Worm (Caenorhabditis elegans) whole organism, L4 larva: ENCODE measurements around the gene F43D2.3.

Source experiments
- D1046.2 ChIP-seq: fragments of 200-800 bp; sonication (Bioruptor generic); IDR thresholded peaks from 2 replicates; pipeline ENCODE4 v1.3.6; 2022; ENCODE audit warnings: missing genetic modification characterization, missing compliant biosample characterization
- F26F4.8 ChIP-seq: fragments of 200-800 bp; sonication (Bioruptor generic); conservative IDR thresholded peaks from 2 replicates; pipeline ENCODE4 v1.3.6; 2022; ENCODE audit warnings: missing genetic modification characterization, missing compliant biosample characterization
- F44E2.7 ChIP-seq: fragments of 200-800 bp; sonication (Bioruptor generic); IDR thresholded peaks from 2 replicates; pipeline ENCODE4 v2.1.2; 2022; ENCODE audit warnings: missing genetic modification characterization, missing compliant biosample characterization
- R02D3.7 ChIP-seq: fragments of 150-350 bp; sonication (generic microtip); optimal IDR thresholded peaks from 3 replicates; lab custom pipeline; 2014; ENCODE audit warnings: missing biosample characterization, missing genetic modification characterization
- Y5F2A.4 ChIP-seq: fragments of 200-800 bp; sonication (Bioruptor generic); optimal IDR thresholded peaks from 2 replicates; lab custom pipeline; 2018; ENCODE audit warnings: mild to moderate bottlenecking, missing genetic modification characterization, missing compliant biosample characterization
- ZK337.2 ChIP-seq: fragments of 200-800 bp; sonication (Bioruptor generic); IDR thresholded peaks from 2 replicates; pipeline ENCODE4 v1.3.6; 2022; ENCODE audit warnings: missing genetic modification reagents, missing genetic modification characterization, missing compliant biosample characterization
- aly-2 ChIP-seq: sonication (generic microtip); optimal IDR thresholded peaks from 2 replicates; lab custom pipeline; 2018; ENCODE audit warnings: missing biosample characterization, missing genetic modification characterization
- ama-1 ChIP-seq: fragments of 150-350 bp; optimal IDR thresholded peaks from 2 replicates; lab custom pipeline; 2014; ENCODE audit warnings: inconsistent platforms, mixed read lengths
- arid-1 ChIP-seq: fragments of 200-800 bp; sonication (Bioruptor generic); conservative IDR thresholded peaks from 2 replicates; pipeline ENCODE4 v1.3.6; 2022; ENCODE audit warnings: missing genetic modification reagents, missing genetic modification characterization, missing compliant biosample characterization
- ceh-62 ChIP-seq: sonication (generic microtip); optimal IDR thresholded peaks from 2 replicates; lab custom pipeline; 2017; ENCODE audit warnings: missing biosample characterization, missing genetic modification characterization
- ctbp-1 ChIP-seq: fragments of 200-800 bp; sonication (Bioruptor generic); IDR thresholded peaks from 2 replicates; pipeline ENCODE4 v1.3.6; 2022; ENCODE audit warnings: missing genetic modification reagents, missing genetic modification characterization, missing compliant biosample characterization
- daf-16 ChIP-seq, 3 experiments: sonication (generic microtip); optimal IDR thresholded peaks; 2 replicates each; lab custom pipeline; 2016 to 2017; ENCODE audit warnings: missing genetic modification characterization in 3 of 3, missing genetic modification reagents in 3 of 3, mild to moderate bottlenecking in 2 of 3, missing compliant biosample characterization in 2 of 3, missing biosample characterization in 1 of 3, moderate library complexity in 1 of 3
- dmd-6 ChIP-seq: fragments of 200-800 bp; sonication (Bioruptor generic); IDR thresholded peaks from 2 replicates; pipeline ENCODE4 v1.3.6; 2022; ENCODE audit warnings: missing genetic modification reagents, missing genetic modification characterization, missing compliant biosample characterization
- fkh-10 ChIP-seq: fragments of 150-350 bp; optimal IDR thresholded peaks from 2 replicates; lab custom pipeline; 2014; ENCODE audit warnings: missing biosample characterization, missing genetic modification reagents, missing genetic modification characterization
- gei-8 ChIP-seq: fragments of 200-800 bp; sonication (Bioruptor generic); optimal IDR thresholded peaks from 2 replicates; lab custom pipeline; 2018; ENCODE audit warnings: mild to moderate bottlenecking, missing genetic modification characterization, missing compliant biosample characterization
- hlh-30 ChIP-seq: sonication (generic microtip); optimal IDR thresholded peaks from 2 replicates; lab custom pipeline; 2017; ENCODE audit warnings: antibody characterized with exemption, mild to moderate bottlenecking, missing genetic modification characterization, missing compliant biosample characterization; ENCODE audit not compliant: insufficient read depth
- hmg-1.1 ChIP-seq: fragments of 200-800 bp; sonication (Bioruptor generic); IDR thresholded peaks from 2 replicates; pipeline ENCODE4 v1.3.6; 2022; ENCODE audit warnings: missing genetic modification reagents, missing genetic modification characterization, missing compliant biosample characterization
- lin-1 ChIP-seq: fragments of 200-800 bp; sonication (Bioruptor generic); IDR thresholded peaks from 2 replicates; pipeline ENCODE4 v1.3.6; 2022; ENCODE audit warnings: missing genetic modification reagents, missing genetic modification characterization, missing compliant biosample characterization
- lin-13 ChIP-seq: fragments of 150-350 bp; optimal IDR thresholded peaks from 2 replicates; lab custom pipeline; 2014; ENCODE audit warnings: missing biosample characterization, missing genetic modification reagents, missing genetic modification characterization
- lin-15B ChIP-seq: fragments of 150-350 bp; sonication (generic microtip); optimal IDR thresholded peaks from 3 replicates; lab custom pipeline; 2014; ENCODE audit warnings: missing biosample characterization, missing genetic modification characterization
- lin-29 ChIP-seq: fragments of 200-800 bp; sonication (Bioruptor generic); IDR thresholded peaks from 2 replicates; pipeline ENCODE4 v1.3.6; 2022; ENCODE audit warnings: missing genetic modification reagents, missing genetic modification characterization, missing compliant biosample characterization
- lin-39 ChIP-seq: fragments of 150-350 bp; optimal IDR thresholded peaks from 2 replicates; lab custom pipeline; 2014; ENCODE audit warnings: missing biosample characterization, missing genetic modification reagents, missing genetic modification characterization
- lsy-2 ChIP-seq, 2 experiments: fragments of 150-350 bp in 1 of 2; sonication (generic microtip) in 1 of 2; optimal IDR thresholded peaks; 2 replicates each; lab custom pipeline; 2014 to 2017; ENCODE audit warnings: missing biosample characterization in 2 of 2, missing genetic modification characterization in 2 of 2
- madf-5 ChIP-seq, 2 experiments: fragments of 200-800 bp; sonication (Bioruptor generic); IDR thresholded peaks; 2 replicates each; pipeline ENCODE4 v1.3.6; 2022; ENCODE audit warnings: missing compliant biosample characterization in 2 of 2, missing genetic modification characterization in 2 of 2
- mes-2 ChIP-seq: sonication (generic microtip); optimal IDR thresholded peaks from 2 replicates; lab custom pipeline; 2016; ENCODE audit warnings: missing genotype, mild to moderate bottlenecking, missing genetic modification characterization, missing compliant biosample characterization; ENCODE audit not compliant: poor library complexity, severe bottlenecking
- mxl-2 ChIP-seq: fragments of 200-800 bp; sonication (Bioruptor generic); conservative IDR thresholded peaks from 2 replicates; pipeline ENCODE4 v1.3.6; 2022; ENCODE audit warnings: missing genetic modification reagents, missing genetic modification characterization, missing compliant biosample characterization
- mxl-3 ChIP-seq: fragments of 200-800 bp; sonication (Bioruptor generic); optimal IDR thresholded peaks from 2 replicates; lab custom pipeline; 2018; ENCODE audit warnings: mild to moderate bottlenecking, missing genetic modification characterization, missing compliant biosample characterization
- nhr-10 ChIP-seq: fragments of 150-350 bp; optimal IDR thresholded peaks from 2 replicates; lab custom pipeline; 2014; ENCODE audit warnings: missing biosample characterization, missing genetic modification characterization
- nhr-102 ChIP-seq: sonication (generic microtip); optimal IDR thresholded peaks from 2 replicates; lab custom pipeline; 2016; ENCODE audit warnings: mild to moderate bottlenecking, missing genetic modification characterization, moderate library complexity, missing compliant biosample characterization
- nhr-237 ChIP-seq: sonication (generic microtip); optimal IDR thresholded peaks from 2 replicates; lab custom pipeline; 2017; ENCODE audit warnings: missing biosample characterization, missing genetic modification characterization
- nhr-41 ChIP-seq: fragments of 200-800 bp; sonication (Bioruptor generic); IDR thresholded peaks from 2 replicates; pipeline ENCODE4 v1.3.6; 2022; ENCODE audit warnings: missing genetic modification reagents, missing genetic modification characterization, missing compliant biosample characterization
- nhr-42 ChIP-seq: fragments of 200-800 bp; sonication (Bioruptor generic); IDR thresholded peaks from 2 replicates; pipeline ENCODE4 v1.3.6; 2022; ENCODE audit warnings: missing genetic modification characterization, missing compliant biosample characterization
- nhr-76 ChIP-seq: fragments of 150-350 bp; optimal IDR thresholded peaks from 2 replicates; lab custom pipeline; 2014; ENCODE audit warnings: missing biosample characterization, missing genetic modification characterization
- nhr-77 ChIP-seq: fragments of 150-350 bp; optimal IDR thresholded peaks from 2 replicates; lab custom pipeline; 2014; ENCODE audit warnings: missing biosample characterization, missing genetic modification characterization
- pha-4 ChIP-seq, 2 experiments: fragments of 150-350 bp in 1 of 2; fragments of 200-800 bp in 1 of 2; sonication (Bioruptor generic) in 1 of 2; IDR thresholded peaks in 1 of 2; optimal IDR thresholded peaks in 1 of 2; 2 replicates each; pipeline versions ENCODE4 v1.3.6 to Lab custom; 2014 to 2022; ENCODE audit warnings: missing genetic modification characterization in 2 of 2, missing genetic modification reagents in 2 of 2, missing biosample characterization in 1 of 2, missing compliant biosample characterization in 1 of 2
- php-3 ChIP-seq: fragments of 200-800 bp; sonication (Bioruptor generic); IDR thresholded peaks from 2 replicates; pipeline ENCODE4 v1.3.6; 2022; ENCODE audit warnings: missing genetic modification reagents, missing genetic modification characterization, missing compliant biosample characterization
- spr-1 ChIP-seq: sonication (generic microtip); optimal IDR thresholded peaks from 2 replicates; lab custom pipeline; 2016; ENCODE audit warnings: mild to moderate bottlenecking, missing genetic modification characterization, missing compliant biosample characterization
- tag-97 ChIP-seq: fragments of 200-800 bp; sonication (Bioruptor generic); IDR thresholded peaks from 2 replicates; pipeline ENCODE4 v1.3.6; 2022; ENCODE audit warnings: missing genetic modification characterization, missing compliant biosample characterization
- unc-130 ChIP-seq: sonication (generic microtip); optimal IDR thresholded peaks from 2 replicates; lab custom pipeline; 2016; ENCODE audit warnings: missing genetic modification reagents, missing genetic modification characterization, missing compliant biosample characterization
- zag-1 ChIP-seq: fragments of 150-350 bp; optimal IDR thresholded peaks from 2 replicates; lab custom pipeline; 2014; ENCODE audit warnings: missing biosample characterization, missing genetic modification characterization
- ztf-11 ChIP-seq: fragments of 150-350 bp; optimal IDR thresholded peaks from 2 replicates; lab custom pipeline; 2014; ENCODE audit warnings: missing biosample characterization, missing genetic modification characterization
- ztf-7 ChIP-seq: fragments of 150-350 bp; optimal IDR thresholded peaks from 2 replicates; lab custom pipeline; 2014; ENCODE audit warnings: missing biosample characterization, missing genetic modification characterization

F43D2.3 gene

ce11 chrV:14633319-14633718 is 1.6 kb downstream of the F43D2.3 start (continued):
- TF ChIP-seq D1046.2 (GFP tag; lab: Robert Waterston, UW) (no peak), arid-1 (GFP tag; lab: Robert Waterston, UW) (no peak), nhr-10 (tag; lab: Kevin White, UChicago) (no peak), lin-15B (no peak), pha-4 (GFP tag; IDR thresholded peaks at IDR 0.05; lab: Robert Waterston, UW) (no peak), pha-4 (tag; optimal IDR thresholded peaks at IDR 0.05; lab: Kevin White, UChicago) (no peak), fkh-10 (no peak), mxl-2 (GFP tag; lab: Robert Waterston, UW) (no peak), ZK337.2 (GFP tag; lab: Robert Waterston, UW) (no peak), nhr-76 (tag; lab: Kevin White, UChicago) (no peak), lin-39 (tag; lab: Kevin White, UChicago) (no peak), lin-1 (GFP tag; lab: Robert Waterston, UW) (no peak), Y5F2A.4 (no peak), ama-1 (lab: Kevin White, UChicago) (no peak), mxl-3 (GFP tag; lab: Kevin White, UChicago) (peak; percentile 39), F26F4.8 (no peak), tag-97 (GFP tag; lab: Robert Waterston, UW) (no peak), nhr-77 (tag; lab: Kevin White, UChicago) (no peak), lin-13 (no peak)
- TF ChIP-seq, all 104 proteins: peak for 6

ce11 chrV:14635119-14635518 is 3.4 kb downstream of the F43D2.3 start, which contains the start of gene F43D2.6:
Gene F43D2.6 (minus strand): TSS chrV:14635180.
- TF ChIP-seq hmg-1.1 (GFP tag; lab: Robert Waterston, UW) (no peak), unc-130 (GFP tag; lab: Kevin White, UChicago) (no peak), gei-8 (GFP tag; lab: Kevin White, UChicago) (no peak), ztf-7 (tag; lab: Kevin White, UChicago) (no peak), D1046.2 (GFP tag; lab: Robert Waterston, UW) (no peak), daf-16 (GFP tag; optimal IDR thresholded peaks at IDR 0.05; lab: Kevin White, UChicago) (no peak), daf-16 (tag; optimal IDR thresholded peaks at IDR 0.05; lab: Kevin White, UChicago) (no peak), ceh-62 (tag; lab: Kevin White, UChicago) (no peak), nhr-77 (tag; lab: Kevin White, UChicago) (no peak), mes-2 (tag; lab: Kevin White, UChicago) (no peak), ztf-11 (tag; lab: Kevin White, UChicago) (no peak), lin-29 (GFP tag; lab: Robert Waterston, UW) (no peak), aly-2 (no peak), hlh-30 (tag; lab: Kevin White, UChicago) (no peak), nhr-237 (no peak)
- TF ChIP-seq, all 104 proteins: peak for 0

ce11 chrV:14638075-14638474 is 6.4 kb downstream of the F43D2.3 start:
- TF ChIP-seq nhr-102 (tag; lab: Kevin White, UChicago) (no peak), dmd-6 (GFP tag; lab: Robert Waterston, UW) (no peak), F44E2.7 (GFP tag; lab: Robert Waterston, UW) (no peak), pha-4 (GFP tag; IDR thresholded peaks at IDR 0.05; lab: Robert Waterston, UW) (no peak), pha-4 (tag; optimal IDR thresholded peaks at IDR 0.05; lab: Kevin White, UChicago) (no peak)

- TF ChIP-seq nhr-77 (tag; lab: Kevin White, UChicago) (no peak), spr-1 (tag; lab: Kevin White, UChicago) (no peak), zag-1 (tag; lab: Kevin White, UChicago) (no peak), gei-8 (GFP tag; lab: Kevin White, UChicago) (no peak), php-3 (GFP tag; lab: Robert Waterston, UW) (no peak), nhr-76 (tag; lab: Kevin White, UChicago) (no peak), R02D3.7 (no peak), nhr-41 (no peak), madf-5 (GFP tag; IDR thresholded peaks at IDR 0.05; lab: Robert Waterston, UW) (no peak), ctbp-1 (GFP tag; lab: Robert Waterston, UW) (no peak), nhr-42 (GFP tag; lab: Robert Waterston, UW) (no peak), lsy-2 (tag; optimal IDR thresholded peaks at IDR 0.05; lab: Kevin White, UChicago) (no peak), D1046.2 (GFP tag; lab: Robert Waterston, UW) (no peak)
- TF ChIP-seq, all 104 proteins: peak for 0
Measured at ce11 chrV:14640071-14640470, 8.4 kb downstream of the F43D2.3 start, which contains the start of gene F43D2.7. Gene F43D2.7 (minus strand): TSS chrV:14640171.
